Fruit fly (Drosophila melanogaster): ENCODE data around the gene CG3402.
A peak's percentile ranks its signal among the peaks of the same experiment; 100 is the strongest.

The CG3402 gene

DNA sequence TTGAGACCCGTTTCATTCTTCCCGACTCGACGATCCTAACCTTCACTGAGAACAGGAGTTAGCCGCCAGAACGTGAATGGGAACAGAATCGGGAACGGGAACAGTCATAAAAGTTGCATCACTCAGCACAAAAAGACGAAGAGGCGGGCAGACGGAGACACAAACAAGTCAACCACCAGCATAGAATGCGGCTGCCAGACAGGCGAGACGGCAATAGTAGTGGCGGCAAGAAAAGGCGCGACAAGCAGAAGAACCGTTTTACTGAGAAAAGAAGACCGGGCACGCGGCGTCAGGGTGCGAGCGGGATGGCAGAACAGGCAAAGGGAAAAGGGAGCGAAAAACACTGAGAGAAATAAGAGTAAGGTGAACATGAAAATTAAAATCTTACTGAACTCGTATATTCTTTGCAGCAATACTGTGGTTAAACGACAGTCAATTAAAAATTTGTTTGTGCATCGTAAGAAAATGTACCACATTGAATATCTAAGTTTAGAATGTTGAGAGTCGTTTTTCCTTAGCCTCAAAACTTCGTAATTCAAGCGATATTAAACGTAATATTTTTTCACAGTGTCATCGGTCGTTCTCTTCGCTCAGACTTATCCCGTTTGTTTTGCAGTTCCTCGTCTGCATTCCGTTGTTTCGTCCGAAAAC is 12.2 kb downstream of the CG3402 start (continued):
- peak; percentile 71 for TF ChIP-seq CG14441 (GFP tag; IDR thresholded peaks at IDR 0.05)
- peak; percentile 44 for TF ChIP-seq CG15073 (GFP tag; optimal IDR thresholded peaks at IDR 0.05)
- peak; percentile 71 for TF ChIP-seq Rx (GFP tag; IDR thresholded peaks at IDR 0.05)
- no peak for TF ChIP-seq Dip2 (GFP tag; IDR thresholded peaks at IDR 0.05)
- TF ChIP-seq mirr (GFP tag; optimal IDR thresholded peaks at IDR 0.05): no peak
- TF ChIP-seq az2 (GFP tag; optimal IDR thresholded peaks at IDR 0.05): peak; percentile 84
- TF ChIP-seq cg (GFP tag; optimal IDR thresholded peaks at IDR 0.05): no peak
- peak; percentile 93 for TF ChIP-seq CG33557 (GFP tag; optimal IDR thresholded peaks at IDR 0.05)
- peak; percentile 45 for TF ChIP-seq CG31388 (GFP tag; optimal IDR thresholded peaks at IDR 0.05)
- peak; percentile 21 for TF ChIP-seq sug (tag; optimal IDR thresholded peaks at IDR 0.05)
- TF ChIP-seq CG7839 (tag; optimal IDR thresholded peaks at IDR 0.05): peak; percentile 85
- peak; percentile 86 for TF ChIP-seq gcm (GFP tag; optimal IDR thresholded peaks at IDR 0.05)
- peak; percentile 86 for TF ChIP-seq kni (GFP tag; optimal IDR thresholded peaks at IDR 0.05)
- TF ChIP-seq CG17359 (tag; optimal IDR thresholded peaks at IDR 0.05): peak; percentile 86
- peak; percentile 79 for TF ChIP-seq CG8290 (GFP tag; optimal IDR thresholded peaks at IDR 0.05)
- TF ChIP-seq CG8290 (tag; optimal IDR thresholded peaks at IDR 0.05): peak; percentile 73 to 86
- TF ChIP-seq CG10321 (GFP tag; IDR thresholded peaks at IDR 0.05): peak; percentile 85
- peak; percentile 89 for TF ChIP-seq row (GFP tag; IDR thresholded peaks at IDR 0.05)
- TF ChIP-seq repo (GFP tag; optimal IDR thresholded peaks at IDR 0.05): peak; percentile 77
- peak; percentile 72 for TF ChIP-seq ranshi (GFP tag; IDR thresholded peaks at IDR 0.05)
- TF ChIP-seq Xrp1 (GFP tag; IDR thresholded peaks at IDR 0.05): peak; percentile 91
- TF ChIP-seq lov (optimal IDR thresholded peaks at IDR 0.05): no peak
- no peak; the same call in 2 of the 3 replicates for TF ChIP-seq lov (GFP tag; IDR thresholded peaks at IDR 0.05)
- TF ChIP-seq CG2129 (GFP tag; IDR thresholded peaks at IDR 0.05; ENCODE audit: partially characterized antibody): no peak
- TF ChIP-seq odd (GFP tag; optimal IDR thresholded peaks at IDR 0.05): peak; percentile 56
- TF ChIP-seq CG10267 (tag; optimal IDR thresholded peaks at IDR 0.05): peak; percentile 86
- TF ChIP-seq CG14050 (GFP tag; IDR thresholded peaks at IDR 0.05): no peak; the same call in 2 of the 3 replicates
- no peak for TF ChIP-seq pan (optimal IDR thresholded peaks at IDR 0.05)
- TF ChIP-seq pan (GFP tag; optimal IDR thresholded peaks at IDR 0.05 in 1 of 2, IDR thresholded peaks at IDR 0.05 in 1 of 2): peak in 1 of 2 experiments; percentile 77
- TF ChIP-seq pros (GFP tag; optimal IDR thresholded peaks at IDR 0.05): peak; percentile 97
- peak; percentile 45 for TF ChIP-seq da (GFP tag; optimal IDR thresholded peaks at IDR 0.05)
- TF ChIP-seq Spps (tag; optimal IDR thresholded peaks at IDR 0.05): peak; percentile 90
- peak; percentile 73 for TF ChIP-seq CG10431 (GFP tag; optimal IDR thresholded peaks at IDR 0.05)
- peak; percentile 9 for TF ChIP-seq CG3995 (GFP tag; optimal IDR thresholded peaks at IDR 0.05)
- TF ChIP-seq disco-r (GFP tag; optimal IDR thresholded peaks at IDR 0.05): peak; percentile 83
- peak; percentile 69 for TF ChIP-seq Lhr (GFP tag; optimal IDR thresholded peaks at IDR 0.05)
- peak; percentile 67 for TF ChIP-seq sob (GFP tag; IDR thresholded peaks at IDR 0.05)
- peak; percentile 85 for TF ChIP-seq Hsf (GFP tag; optimal IDR thresholded peaks at IDR 0.05)
- TF ChIP-seq CG18599 (GFP tag; optimal IDR thresholded peaks at IDR 0.05): peak; percentile 84
- peak; percentile 52 for TF ChIP-seq stwl (tag; optimal IDR thresholded peaks at IDR 0.05)
- peak; percentile 65 for TF ChIP-seq peb (GFP tag; IDR thresholded peaks at IDR 0.05)
- no peak for TF ChIP-seq hkb (optimal IDR thresholded peaks at IDR 0.05)
- peak; percentile 86 for TF ChIP-seq hkb (GFP tag; IDR thresholded peaks at IDR 0.05)
- peak; percentile 88 for TF ChIP-seq CG8765 (GFP tag; IDR thresholded peaks at IDR 0.05)
- TF ChIP-seq onecut (GFP tag; IDR thresholded peaks at IDR 0.05): peak; percentile 75
- peak; percentile 75 for TF ChIP-seq slp2 (GFP tag; optimal IDR thresholded peaks at IDR 0.05)
- TF ChIP-seq Hey (tag; optimal IDR thresholded peaks at IDR 0.05): peak; percentile 51
- TF ChIP-seq CG12236 (GFP tag; optimal IDR thresholded peaks at IDR 0.05): peak; percentile 78
- peak; percentile 48; the same call in 1 of the 2 replicates for TF ChIP-seq CG7372 (GFP tag; IDR thresholded peaks at IDR 0.05)
- TF ChIP-seq Mes4 (GFP tag; optimal IDR thresholded peaks at IDR 0.05): peak; percentile 86
- TF ChIP-seq vnd (GFP tag; IDR thresholded peaks at IDR 0.05; ENCODE audit: partially characterized antibody): no peak

Measured in whole organism, embryonic.